Fruit fly (Drosophila melanogaster) whole organism, embryonic: Measurements from ENCODE around the gene Lsp1alpha.

Experiments used
- Awh ChIP-seq: fragments of 200-800 bp; sonication (Bioruptor generic); IDR thresholded peaks from 2 replicates; pipeline ENCODE4, ENCODE4 v1.3.6; 2022; ENCODE audit warnings: missing biosample characterization, missing genetic modification characterization
- Bdp1 ChIP-seq: fragments of 200-800 bp; sonication (Bioruptor generic); optimal IDR thresholded peaks from 3 replicates; lab custom pipeline; 2016; ENCODE audit warnings: missing biosample characterization, missing genetic modification characterization
- CG10267 ChIP-seq: fragments of 200-800 bp; sonication (Bioruptor generic); optimal IDR thresholded peaks from 2 replicates; lab custom pipeline; 2018; ENCODE audit warnings: missing biosample characterization, mild to moderate bottlenecking, missing genetic modification characterization, moderate library complexity
- CG10366 ChIP-seq: fragments of 200-800 bp; sonication (Bioruptor generic); IDR thresholded peaks from 2 replicates; pipeline ENCODE4 v1.3.6; 2022; ENCODE audit warnings: missing biosample characterization, missing genetic modification characterization
- CG11085 ChIP-seq: fragments of 200-800 bp; sonication (Bioruptor generic); IDR thresholded peaks from 2 replicates; pipeline ENCODE4 v1.3.6; 2022; ENCODE audit warnings: missing biosample characterization, missing genetic modification characterization
- CG11504 ChIP-seq: fragments of 200-800 bp; sonication (Bioruptor generic); optimal IDR thresholded peaks from 3 replicates; lab custom pipeline; 2019; ENCODE audit warnings: missing biosample characterization, mild to moderate bottlenecking, missing genetic modification characterization, moderate library complexity
- CG13894 ChIP-seq: fragments of 200-800 bp; sonication (Bioruptor generic); optimal IDR thresholded peaks from 3 replicates; lab custom pipeline; 2018; ENCODE audit warnings: missing biosample characterization, mild to moderate bottlenecking, missing genetic modification characterization, moderate library complexity
- CG14441 ChIP-seq: fragments of 200-800 bp; sonication (Bioruptor generic); IDR thresholded peaks from 2 replicates; pipeline ENCODE4 v1.3.6; 2022; ENCODE audit warnings: missing biosample characterization, missing genetic modification characterization
- CG17385 ChIP-seq: fragments of 200-800 bp; sonication (Bioruptor generic); optimal IDR thresholded peaks from 3 replicates; lab custom pipeline; 2018; ENCODE audit warnings: missing biosample characterization, mild to moderate bottlenecking, missing genetic modification characterization
- CG17612 ChIP-seq: fragments of 200-800 bp; sonication (Bioruptor generic); IDR thresholded peaks from 2 replicates; pipeline ENCODE4 v1.3.6; 2022; ENCODE audit warnings: missing biosample characterization, missing genetic modification characterization
- CG1832 ChIP-seq: fragments of 200-800 bp; sonication (Bioruptor generic); optimal IDR thresholded peaks from 2 replicates; lab custom pipeline; 2017; ENCODE audit warnings: missing biosample characterization, mild to moderate bottlenecking, missing genetic modification characterization, inconsistent platforms
- CG30431 ChIP-seq: fragments of 200-800 bp; sonication (Bioruptor generic); optimal IDR thresholded peaks from 2 replicates; lab custom pipeline; 2017; ENCODE audit warnings: missing biosample characterization, missing genetic modification characterization
- CG32532 ChIP-seq: fragments of 200-800 bp; sonication (Bioruptor generic); IDR thresholded peaks from 2 replicates; pipeline ENCODE4 v1.3.6; 2022; ENCODE audit warnings: missing biosample characterization, missing genetic modification characterization
- CG33557 ChIP-seq: fragments of 200-800 bp; sonication (Bioruptor generic); optimal IDR thresholded peaks from 2 replicates; lab custom pipeline; 2019; ENCODE audit warnings: missing biosample characterization, mild to moderate bottlenecking, missing genetic modification characterization, moderate library complexity
- CG34224 ChIP-seq: fragments of 200-800 bp; sonication (Bioruptor generic); IDR thresholded peaks from 3 replicates; pipeline ENCODE4 v1.3.6; 2022; ENCODE audit warnings: missing biosample characterization, missing genetic modification characterization; ENCODE audit not compliant: partially characterized antibody
- CG34422 ChIP-seq: fragments of 200-800 bp; sonication (Bioruptor generic); IDR thresholded peaks from 3 replicates; pipeline ENCODE4 v1.3.6; 2022; ENCODE audit warnings: missing biosample characterization, missing genetic modification characterization
- CG3838 ChIP-seq: fragments of 200-800 bp; sonication (Bioruptor generic); optimal IDR thresholded peaks from 3 replicates; lab custom pipeline; 2016; ENCODE audit warnings: missing biosample characterization, missing genetic modification characterization
- CG4282 ChIP-seq: fragments of 200-800 bp; sonication (Bioruptor generic); optimal IDR thresholded peaks from 2 replicates; lab custom pipeline; 2016; ENCODE audit warnings: missing biosample characterization, missing genetic modification characterization
- CG4424 ChIP-seq: fragments of 200-800 bp; sonication (Bioruptor generic); optimal IDR thresholded peaks from 3 replicates; lab custom pipeline; 2016; ENCODE audit warnings: missing biosample characterization, missing genetic modification characterization
- CG6254 ChIP-seq: fragments of 200-800 bp; sonication (Bioruptor generic); optimal IDR thresholded peaks from 3 replicates; lab custom pipeline; 2017; ENCODE audit warnings: mild to moderate bottlenecking, missing biosample characterization, missing genetic modification reagents, missing genetic modification characterization
- CG6654 ChIP-seq: fragments of 200-800 bp; sonication (Bioruptor generic); optimal IDR thresholded peaks from 2 replicates; lab custom pipeline; 2017; ENCODE audit warnings: missing biosample characterization, mild to moderate bottlenecking, missing genetic modification characterization
- CG7928 ChIP-seq: fragments of 200-800 bp; sonication (Bioruptor generic); optimal IDR thresholded peaks from 2 replicates; lab custom pipeline; 2017; ENCODE audit warnings: missing biosample characterization, mild to moderate bottlenecking, missing genetic modification characterization
- CG8089 ChIP-seq: fragments of 200-800 bp; sonication (Bioruptor generic); optimal IDR thresholded peaks from 3 replicates; lab custom pipeline; 2016; ENCODE audit warnings: missing biosample characterization, missing genetic modification characterization
- CG8281 ChIP-seq: fragments of 200-800 bp; sonication (Bioruptor generic); optimal IDR thresholded peaks from 2 replicates; lab custom pipeline; 2018; ENCODE audit warnings: missing biosample characterization, mild to moderate bottlenecking, missing genetic modification characterization, moderate library complexity
- CG9932 ChIP-seq: fragments of 200-800 bp; sonication (Bioruptor generic); IDR thresholded peaks from 2 replicates; pipeline ENCODE4 v1.3.6; 2022; ENCODE audit warnings: missing biosample characterization, missing genetic modification characterization
- Dad ChIP-seq: fragments of 200-800 bp; sonication (Bioruptor generic); optimal IDR thresholded peaks from 3 replicates; lab custom pipeline; 2016; ENCODE audit warnings: missing biosample characterization, missing genetic modification characterization
- Eip74EF ChIP-seq, 2 experiments: fragments of 200-800 bp in 1 of 2; fragments of >200 bp in 1 of 2; sonication (Bioruptor generic) in 1 of 2; optimal IDR thresholded peaks; 2 replicates each; lab custom pipeline; 2017 to 2019; ENCODE audit warnings: missing biosample characterization in 2 of 2, missing genetic modification characterization in 2 of 2, mild to moderate bottlenecking in 1 of 2, moderate library complexity in 1 of 2
- Fer1 ChIP-seq: fragments of 200-800 bp; sonication (Bioruptor generic); optimal IDR thresholded peaks from 2 replicates; lab custom pipeline; 2017; ENCODE audit warnings: missing biosample characterization, mild to moderate bottlenecking, missing genetic modification characterization
- HLH3B ChIP-seq: fragments of 200-800 bp; sonication (Bioruptor generic); IDR thresholded peaks from 2 replicates; pipeline ENCODE4 v1.3.6; 2022; ENCODE audit warnings: missing biosample characterization, missing genetic modification characterization
- Hsf ChIP-seq: fragments of 200-800 bp; sonication (Bioruptor generic); optimal IDR thresholded peaks from 3 replicates; lab custom pipeline; 2016; ENCODE audit warnings: missing biosample characterization, missing genetic modification characterization
- Ssrp ChIP-seq: fragments of 200-800 bp; sonication (Bioruptor generic); optimal IDR thresholded peaks from 2 replicates; lab custom pipeline; 2018; ENCODE audit warnings: missing biosample characterization, mild to moderate bottlenecking, missing genetic modification characterization, moderate library complexity
- al ChIP-seq: fragments of 200-800 bp; sonication (Bioruptor generic); IDR thresholded peaks from 2 replicates; pipeline ENCODE4 v1.3.6; 2022; ENCODE audit warnings: missing biosample characterization, missing genetic modification characterization
- bowl ChIP-seq: fragments of 200-800 bp; sonication (Bioruptor generic); IDR thresholded peaks from 2 replicates; pipeline ENCODE4 v1.3.6; 2022; ENCODE audit warnings: missing biosample characterization, missing genetic modification characterization
- ci ChIP-seq: fragments of 200-800 bp; sonication (Bioruptor generic); IDR thresholded peaks from 3 replicates; pipeline ENCODE4 v1.3.6; 2022; ENCODE audit warnings: missing biosample characterization, missing genetic modification characterization
- corto ChIP-seq: fragments of 200-800 bp; sonication (Bioruptor generic); optimal IDR thresholded peaks from 2 replicates; lab custom pipeline; 2016; ENCODE audit warnings: missing biosample characterization, mild to moderate bottlenecking, missing genetic modification characterization, moderate library complexity
- ems ChIP-seq: fragments of 200-800 bp; sonication (Bioruptor generic); optimal IDR thresholded peaks from 3 replicates; lab custom pipeline; 2016; ENCODE audit warnings: missing biosample characterization, missing genetic modification characterization
- en ChIP-seq: fragments of 200-800 bp; sonication (Bioruptor generic); optimal IDR thresholded peaks from 2 replicates; lab custom pipeline; 2016; ENCODE audit warnings: missing biosample characterization, missing genetic modification characterization
- fru ChIP-seq: fragments of >200 bp; optimal IDR thresholded peaks from 2 replicates; lab custom pipeline; 2017
- gt ChIP-seq: fragments of 200-800 bp; sonication (Bioruptor generic); IDR thresholded peaks from 2 replicates; pipeline ENCODE4 v1.3.6; 2022; ENCODE audit warnings: missing biosample characterization, missing genetic modification characterization
- her ChIP-seq: fragments of 200-800 bp; sonication (Bioruptor generic); optimal IDR thresholded peaks from 2 replicates; lab custom pipeline; 2016; ENCODE audit warnings: missing biosample characterization, missing genetic modification characterization
- ind ChIP-seq: fragments of 200-800 bp; sonication (Bioruptor generic); optimal IDR thresholded peaks from 3 replicates; lab custom pipeline; 2016; ENCODE audit warnings: missing biosample characterization, missing genetic modification characterization
- klu ChIP-seq: fragments of 200-800 bp; sonication (Bioruptor generic); IDR thresholded peaks from 2 replicates; pipeline ENCODE4 v1.3.6; 2022; ENCODE audit warnings: missing biosample characterization, missing genetic modification characterization
- knrl ChIP-seq: fragments of 200-800 bp; sonication (Bioruptor generic); IDR thresholded peaks from 3 replicates; pipeline ENCODE4 v1.3.6; 2022; ENCODE audit warnings: missing biosample characterization, missing genetic modification characterization; ENCODE audit not compliant: partially characterized antibody
- nerfin-2 ChIP-seq: fragments of 200-800 bp; sonication (Bioruptor generic); IDR thresholded peaks from 2 replicates; pipeline ENCODE4 v1.3.6; 2022; ENCODE audit warnings: missing biosample characterization, missing genetic modification characterization; ENCODE audit not compliant: partially characterized antibody
- nom ChIP-seq: fragments of 200-800 bp; sonication (Bioruptor generic); optimal IDR thresholded peaks from 2 replicates; lab custom pipeline; 2017; ENCODE audit warnings: missing biosample characterization, missing genetic modification characterization, mild to moderate bottlenecking, moderate library complexity, missing genetic modification reagents
- pb ChIP-seq: fragments of 200-800 bp; sonication (Bioruptor generic); optimal IDR thresholded peaks from 3 replicates; lab custom pipeline; 2016; ENCODE audit warnings: missing biosample characterization, missing genetic modification characterization
- seq ChIP-seq: fragments of 200-800 bp; sonication (Bioruptor generic); IDR thresholded peaks from 2 replicates; pipeline ENCODE4 v1.3.6; 2022; ENCODE audit warnings: missing biosample characterization, missing genetic modification characterization
- shn ChIP-seq: fragments of 200-800 bp; sonication (Bioruptor generic); optimal IDR thresholded peaks from 3 replicates; lab custom pipeline; 2016; ENCODE audit warnings: missing biosample characterization, missing genetic modification characterization
- unc-4 ChIP-seq: fragments of 200-800 bp; sonication (Bioruptor generic); IDR thresholded peaks from 2 replicates; pipeline ENCODE4 v1.3.6; 2022; ENCODE audit warnings: missing biosample characterization, missing genetic modification characterization; ENCODE audit not compliant: partially characterized antibody
- wek ChIP-seq: fragments of 200-800 bp; sonication (Bioruptor generic); optimal IDR thresholded peaks from 3 replicates; lab custom pipeline; 2018; ENCODE audit warnings: missing biosample characterization, mild to moderate bottlenecking, missing genetic modification characterization, moderate library complexity

Lsp1alpha gene

DNA sequence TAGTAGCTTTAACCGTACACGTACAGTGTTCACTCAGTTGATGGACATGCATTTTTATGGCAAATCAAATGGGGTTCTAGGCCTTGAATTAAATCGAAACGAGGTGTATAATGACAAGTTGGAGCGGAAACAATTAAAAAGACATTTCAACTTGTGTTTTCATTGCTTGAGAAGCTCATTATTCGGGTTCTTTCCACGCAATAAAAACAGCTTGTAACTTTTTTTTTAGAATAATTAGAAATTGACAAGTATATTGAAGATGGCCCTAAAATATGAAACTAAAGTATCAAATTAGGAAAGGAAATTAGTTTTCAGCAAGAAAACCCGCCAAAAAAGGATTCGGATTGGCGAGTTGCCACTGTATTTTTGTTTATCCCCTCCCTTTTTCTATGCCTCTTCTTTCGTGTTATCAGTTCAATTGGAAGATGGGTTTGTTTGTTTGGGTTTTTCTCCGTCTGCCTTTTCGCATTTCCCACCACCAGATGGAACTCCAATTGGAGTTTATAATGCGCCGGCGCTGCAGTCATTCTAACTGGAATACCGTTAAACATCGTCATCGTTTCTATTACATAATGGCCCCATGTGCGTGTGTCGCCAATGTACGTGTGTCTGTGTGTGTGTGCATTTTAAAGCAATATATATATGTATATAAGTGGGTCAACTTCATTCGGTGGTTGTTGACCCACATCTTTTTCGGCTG is 23.4 kb upstream of the Lsp1alpha start (continued):
- TF ChIP-seq knrl (GFP tag; lab: Robert Waterston, UW), result no peak
- TF ChIP-seq nerfin-2 (GFP tag; lab: Robert Waterston, UW), result no peak
- peak; percentile 52 for TF ChIP-seq CG17385 (GFP tag; lab: Kevin White, UChicago)
- TF ChIP-seq CG4424 (GFP tag; lab: Kevin White, UChicago), result peak; percentile 45
- TF ChIP-seq ems (GFP tag; lab: Kevin White, UChicago), result peak; percentile 36
- no peak for TF ChIP-seq CG34422 (GFP tag; lab: Robert Waterston, UW)
- TF ChIP-seq CG6254, result no peak
- TF ChIP-seq CG34224 (GFP tag; lab: Robert Waterston, UW), result no peak
- TF ChIP-seq CG32532 (GFP tag; lab: Robert Waterston, UW), result peak; percentile 24; the same call in 1 of the 2 replicates
- no peak for TF ChIP-seq unc-4
- TF ChIP-seq Awh (GFP tag; lab: Robert Waterston, UW), result no peak
- no peak for TF ChIP-seq CG17612
- TF ChIP-seq al (GFP tag; lab: Robert Waterston, UW), result no peak; the same call in 1 of the 2 replicates
- TF ChIP-seq Dad (GFP tag; lab: Kevin White, UChicago), result peak; percentile 20
- no peak for TF ChIP-seq CG4282
- TF ChIP-seq seq (GFP tag; lab: Robert Waterston, UW), result no peak
- TF ChIP-seq Fer1, result peak; percentile 47
- no peak for TF ChIP-seq fru (lab: Kevin White, UChicago)
- no peak for TF ChIP-seq nom (GFP tag; lab: Kevin White, UChicago)
- no peak for TF ChIP-seq ci (GFP tag; lab: Robert Waterston, UW)
- TF ChIP-seq Bdp1 (GFP tag; lab: Kevin White, UChicago), result no peak
- TF ChIP-seq Ssrp (tag; lab: Kevin White, UChicago), result peak; percentile 50
- peak; percentile 15 for TF ChIP-seq CG6654 (GFP tag; lab: Kevin White, UChicago)
- TF ChIP-seq corto (GFP tag; lab: Kevin White, UChicago), result no peak
- no peak for TF ChIP-seq klu (GFP tag; lab: Robert Waterston, UW)
- TF ChIP-seq CG7928 (GFP tag; lab: Kevin White, UChicago), result no peak
- no peak for TF ChIP-seq en (GFP tag; lab: Kevin White, UChicago)
- no peak for TF ChIP-seq Eip74EF (GFP tag; optimal IDR thresholded peaks at IDR 0.05; lab: Kevin White, UChicago)
- TF ChIP-seq HLH3B, result 0 out of 2 replicates have a peak, but pooled peaks have one; percentile 25
- TF ChIP-seq CG3838, result no peak
- TF ChIP-seq CG11504, result peak; percentile 78
- no peak for TF ChIP-seq CG8089 (GFP tag; lab: Kevin White, UChicago)
- no peak for TF ChIP-seq gt
- TF ChIP-seq CG8281 (tag; lab: Kevin White, UChicago), result no peak
- no peak for TF ChIP-seq bowl
- 0 out of 2 replicates have a peak, but pooled peaks have one; percentile 43 for TF ChIP-seq CG14441
- no peak for TF ChIP-seq pb
- TF ChIP-seq CG13894, result no peak
- no peak for TF ChIP-seq CG10267 (tag; lab: Kevin White, UChicago)
- TF ChIP-seq ind (GFP tag; lab: Kevin White, UChicago), result peak; percentile 67
- no peak for TF ChIP-seq CG33557 (GFP tag; lab: Kevin White, UChicago)
- no peak for TF ChIP-seq her (GFP tag; lab: Kevin White, UChicago)
- peak; percentile 30; the same call in 1 of the 2 replicates for TF ChIP-seq CG9932
- no peak for TF ChIP-seq CG30431 (GFP tag; lab: Kevin White, UChicago)
- no peak for TF ChIP-seq CG10366 (GFP tag; lab: Robert Waterston, UW)
- peak; percentile 35 for TF ChIP-seq shn (GFP tag; lab: Kevin White, UChicago)
- TF ChIP-seq Hsf (GFP tag; lab: Kevin White, UChicago), result peak; percentile 35
- no peak for TF ChIP-seq CG11085
- no peak for TF ChIP-seq CG1832
- TF ChIP-seq wek (GFP tag; lab: Kevin White, UChicago), result no peak
